Fruit fly (Drosophila melanogaster): ENCODE measurements around the gene nac.

The nac gene

dm6 chr3R:8305110-8305509, 1.3 kb upstream of the nac start, which contains the start of gene Sgt1 (continued):
- TF ChIP-seq CG12659 (GFP tag; optimal IDR thresholded peaks at IDR 0.05) (peak; percentile 84), slbo (GFP tag; IDR thresholded peaks at IDR 0.05) (peak; percentile 71), chif (GFP tag; optimal IDR thresholded peaks at IDR 0.05) (peak; percentile 4 to 15), Dek (tag; optimal IDR thresholded peaks at IDR 0.05) (peak; percentile 29), CG17186 (GFP tag; optimal IDR thresholded peaks at IDR 0.05) (peak; percentile 16), CG32532 (GFP tag; IDR thresholded peaks at IDR 0.05) (0 out of 2 replicates have a peak, but pooled peaks have one; percentile 4), CG3995 (GFP tag; optimal IDR thresholded peaks at IDR 0.05) (peak; percentile 43), CG8944 (GFP tag; optimal IDR thresholded peaks at IDR 0.05) (peak; percentile 33), MBD-R2 (GFP tag; IDR thresholded peaks at IDR 0.05) (peak; percentile 54), CG15601 (tag; optimal IDR thresholded peaks at IDR 0.05) (peak; percentile 59), prd (optimal IDR thresholded peaks at IDR 0.05) (no peak), prd (GFP tag; IDR thresholded peaks at IDR 0.05) (no peak), Nf-YC (tag; optimal IDR thresholded peaks at IDR 0.05) (peak; percentile 35), Fer2 (tag; optimal IDR thresholded peaks at IDR 0.05) (peak; percentile 14), inv (GFP tag; IDR thresholded peaks at IDR 0.05; ENCODE audit: partially characterized antibody) (peak; percentile 67), Ets65A (GFP tag) (peak; percentile 95), bcd (GFP tag; optimal IDR thresholded peaks at IDR 0.05) (peak; percentile 23), CG18764 (GFP tag; optimal IDR thresholded peaks at IDR 0.05) (no peak), hbn (GFP tag; IDR thresholded peaks at IDR 0.05; ENCODE audit: partially characterized antibody) (peak; percentile 70), sug (tag; optimal IDR thresholded peaks at IDR 0.05) (peak; percentile 75), HLH54F (GFP tag; optimal IDR thresholded peaks at IDR 0.05) (peak; percentile 62), Sry-δ (GFP tag; optimal IDR thresholded peaks at IDR 0.05) (peak; percentile 83), ken (GFP tag; IDR thresholded peaks at IDR 0.05) (0 out of 3 replicates have a peak, but pooled peaks have one; percentile 54), CG12219 (GFP tag; optimal IDR thresholded peaks at IDR 0.05) (no peak), Stat92E (GFP tag; optimal IDR thresholded peaks at IDR 0.05) (peak in 1 of 3 experiments; percentile 86), ac (GFP tag; optimal IDR thresholded peaks at IDR 0.05) (no peak), dm (GFP tag; optimal IDR thresholded peaks at IDR 0.05) (peak; percentile 41), Rfx (GFP tag; IDR thresholded peaks at IDR 0.05) (peak; percentile 74), Myb (GFP tag; optimal IDR thresholded peaks at IDR 0.05) (peak; percentile 78), dmrt99B (tag; optimal IDR thresholded peaks at IDR 0.05) (no peak), CG6791 (GFP tag; IDR thresholded peaks at IDR 0.05; ENCODE audit: partially characterized antibody) (peak; percentile 86), cad (GFP tag; optimal IDR thresholded peaks at IDR 0.05) (no peak), CG30020 (tag; optimal IDR thresholded peaks at IDR 0.05) (peak; percentile 45), CG12744 (GFP tag; optimal IDR thresholded peaks at IDR 0.05) (peak; percentile 11), CG17802 (tag; optimal IDR thresholded peaks at IDR 0.05) (no peak), Spps (tag; optimal IDR thresholded peaks at IDR 0.05) (no peak), gem (tag; optimal IDR thresholded peaks at IDR 0.05) (no peak), so (GFP tag; IDR thresholded peaks at IDR 0.05) (0 out of 3 replicates have a peak, but pooled peaks have one; percentile 24), Lhr (GFP tag; optimal IDR thresholded peaks at IDR 0.05) (peak; percentile 95), ab (GFP tag; optimal IDR thresholded peaks at IDR 0.05) (peak; percentile 10), vnd (GFP tag; IDR thresholded peaks at IDR 0.05; ENCODE audit: partially characterized antibody) (peak; percentile 72), onecut (GFP tag; IDR thresholded peaks at IDR 0.05) (peak; percentile 42; the same call in 1 of the 2 replicates), Nf-YA (GFP tag; IDR thresholded peaks at IDR 0.05) (no peak), unc-4 (GFP tag; IDR thresholded peaks at IDR 0.05; ENCODE audit: partially characterized antibody) (peak; percentile 78), CG3847 (GFP tag; IDR thresholded peaks at IDR 0.05) (peak; percentile 80), pzg (GFP tag; optimal IDR thresholded peaks at IDR 0.05) (peak; percentile 99), BEAF-32 (GFP tag; optimal IDR thresholded peaks at IDR 0.05) (peak; percentile 78), CG6813 (GFP tag; optimal IDR thresholded peaks at IDR 0.05) (no peak), CG33557 (GFP tag; optimal IDR thresholded peaks at IDR 0.05) (no peak), CG8924 (tag; optimal IDR thresholded peaks at IDR 0.05) (peak; percentile 7)

Data from whole organism, embryonic.